Fruit fly (Drosophila melanogaster) whole organism, embryonic: ENCODE measurements around the gene CG14971.

ENCODE experiments used
- Atf-2 ChIP-seq: fragments of 200-800 bp; sonication (Bioruptor generic); optimal IDR thresholded peaks from 2 replicates; lab custom pipeline; 2016; ENCODE audit warnings: missing biosample characterization, missing genetic modification characterization
- CG10209 ChIP-seq: fragments of 200-800 bp; sonication (Bioruptor generic); optimal IDR thresholded peaks from 3 replicates; lab custom pipeline; 2017; ENCODE audit warnings: missing biosample characterization, mild to moderate bottlenecking, missing genetic modification characterization, missing genetic modification reagents
- CG10543 ChIP-seq: fragments of 200-800 bp; sonication (Bioruptor generic); optimal IDR thresholded peaks from 3 replicates; lab custom pipeline; 2017; ENCODE audit warnings: missing biosample characterization, mild to moderate bottlenecking, missing genetic modification characterization, moderate library complexity
- CG11696 ChIP-seq: fragments of 200-800 bp; sonication (Bioruptor generic); IDR thresholded peaks from 2 replicates; pipeline ENCODE4 v1.3.6; 2022; ENCODE audit warnings: missing biosample characterization, missing genetic modification characterization
- CG12236 ChIP-seq: fragments of 200-800 bp; sonication (Bioruptor generic); optimal IDR thresholded peaks from 2 replicates; lab custom pipeline; 2016; ENCODE audit warnings: missing biosample characterization, missing genetic modification characterization
- CG13775 ChIP-seq: fragments of 200-800 bp; sonication (Bioruptor generic); optimal IDR thresholded peaks from 3 replicates; lab custom pipeline; 2017; ENCODE audit warnings: missing biosample characterization, mild to moderate bottlenecking, missing genetic modification characterization
- CG14710 ChIP-seq: fragments of 200-800 bp; sonication (Bioruptor generic); optimal IDR thresholded peaks from 3 replicates; lab custom pipeline; 2019; ENCODE audit warnings: missing biosample characterization, mild to moderate bottlenecking, missing genetic modification characterization, moderate library complexity
- CG15073 ChIP-seq: fragments of 200-800 bp; sonication (Bioruptor generic); optimal IDR thresholded peaks from 2 replicates; lab custom pipeline; 2016; ENCODE audit warnings: missing biosample characterization, missing genetic modification characterization
- CG16779 ChIP-seq: fragments of 200-800 bp; sonication (Bioruptor generic); IDR thresholded peaks from 2 replicates; pipeline ENCODE4 v1.3.6; 2022; ENCODE audit warnings: missing biosample characterization, missing genetic modification characterization
- CG18262 ChIP-seq: fragments of 200-800 bp; optimal IDR thresholded peaks from 3 replicates; lab custom pipeline; 2019; ENCODE audit warnings: missing biosample characterization, mild to moderate bottlenecking, missing genetic modification characterization, moderate library complexity
- CG2129 ChIP-seq: fragments of 200-800 bp; sonication (Bioruptor generic); IDR thresholded peaks from 2 replicates; pipeline ENCODE4 v1.3.6; 2022; ENCODE audit warnings: missing biosample characterization, missing genetic modification characterization; ENCODE audit not compliant: partially characterized antibody
- CG3065 ChIP-seq: fragments of 200-800 bp; sonication (Bioruptor generic); optimal IDR thresholded peaks from 2 replicates; lab custom pipeline; 2016; ENCODE audit warnings: missing biosample characterization, missing genetic modification characterization
- CG3281 ChIP-seq: fragments of 200-800 bp; sonication (Bioruptor generic); optimal IDR thresholded peaks from 3 replicates; lab custom pipeline; 2017; ENCODE audit warnings: missing biosample characterization, mild to moderate bottlenecking, missing genetic modification characterization
- CG33213 ChIP-seq: fragments of 200-800 bp; sonication (Bioruptor generic); optimal IDR thresholded peaks from 3 replicates; lab custom pipeline; 2016; ENCODE audit warnings: missing biosample characterization, missing genetic modification characterization
- CG34376 ChIP-seq: fragments of 200-800 bp; sonication (Bioruptor generic); optimal IDR thresholded peaks from 2 replicates; lab custom pipeline; 2018; ENCODE audit warnings: missing biosample characterization, mild to moderate bottlenecking, missing genetic modification characterization
- CG3838 ChIP-seq: fragments of 200-800 bp; sonication (Bioruptor generic); optimal IDR thresholded peaks from 3 replicates; lab custom pipeline; 2016; ENCODE audit warnings: missing biosample characterization, missing genetic modification characterization
- CG43689 ChIP-seq: fragments of 200-800 bp; sonication (Bioruptor generic); IDR thresholded peaks from 2 replicates; pipeline ENCODE4 v1.3.6; 2022; ENCODE audit warnings: missing biosample characterization, missing genetic modification characterization
- CG6272 ChIP-seq: fragments of 200-800 bp; sonication (Bioruptor generic); IDR thresholded peaks from 2 replicates; pipeline ENCODE4 v1.3.6; 2022; ENCODE audit warnings: missing biosample characterization, missing genetic modification characterization
- CG6765 ChIP-seq: fragments of 200-800 bp; sonication (Bioruptor generic); optimal IDR thresholded peaks from 3 replicates; lab custom pipeline; 2017; ENCODE audit warnings: missing biosample characterization, mild to moderate bottlenecking, missing genetic modification characterization
- CG8478 ChIP-seq: fragments of >200 bp; optimal IDR thresholded peaks from 2 replicates; lab custom pipeline; 2018
- CG9727 ChIP-seq: fragments of 200-800 bp; sonication (Bioruptor generic); optimal IDR thresholded peaks from 3 replicates; lab custom pipeline; 2017; ENCODE audit warnings: missing biosample characterization, mild to moderate bottlenecking, missing genetic modification characterization
- CkIIα-i1 ChIP-seq: fragments of 200-800 bp; sonication (Bioruptor generic); IDR thresholded peaks from 2 replicates; pipeline ENCODE4 v1.3.6; 2022; ENCODE audit warnings: missing biosample characterization, missing genetic modification characterization
- CoRest ChIP-seq: fragments of 200-800 bp; sonication (Bioruptor generic); optimal IDR thresholded peaks from 3 replicates; lab custom pipeline; 2018; ENCODE audit warnings: missing biosample characterization, mild to moderate bottlenecking, missing genetic modification characterization, moderate library complexity
- D19A ChIP-seq: fragments of 200-800 bp; optimal IDR thresholded peaks from 3 replicates; lab custom pipeline; 2019; ENCODE audit warnings: missing biosample characterization, mild to moderate bottlenecking, missing genetic modification characterization, moderate library complexity
- E2f1 ChIP-seq: fragments of 200-800 bp; sonication (Bioruptor generic); IDR thresholded peaks from 2 replicates; pipeline ENCODE4 v1.3.6; 2022; ENCODE audit warnings: missing biosample characterization, missing genetic modification characterization
- Gug ChIP-seq: fragments of 200-800 bp; sonication (Bioruptor generic); IDR thresholded peaks from 4 replicates; pipeline ENCODE4 v1.3.6; 2022; ENCODE audit warnings: missing biosample characterization, missing genetic modification characterization
- HLH54F ChIP-seq: fragments of 200-800 bp; sonication (Bioruptor generic); optimal IDR thresholded peaks from 3 replicates; lab custom pipeline; 2016; ENCODE audit warnings: missing biosample characterization, missing genetic modification characterization
- Hey ChIP-seq: fragments of 200-800 bp; sonication (Bioruptor generic); optimal IDR thresholded peaks from 3 replicates; lab custom pipeline; 2018; ENCODE audit warnings: missing biosample characterization, mild to moderate bottlenecking, missing genetic modification characterization
- Hmx ChIP-seq: fragments of 200-800 bp; sonication (Bioruptor generic); optimal IDR thresholded peaks from 2 replicates; lab custom pipeline; 2016; ENCODE audit warnings: missing biosample characterization, missing genetic modification characterization
- MTF-1 ChIP-seq: fragments of 200-800 bp; sonication (Bioruptor generic); optimal IDR thresholded peaks from 2 replicates; lab custom pipeline; 2018; ENCODE audit warnings: missing biosample characterization, mild to moderate bottlenecking, missing genetic modification characterization, borderline replicate concordance
- Opbp ChIP-seq: fragments of 200-800 bp; sonication (Bioruptor generic); IDR thresholded peaks from 3 replicates; pipeline ENCODE4 v1.3.6; 2022; ENCODE audit warnings: missing biosample characterization, missing genetic modification characterization; ENCODE audit not compliant: partially characterized antibody
- Sry-δ ChIP-seq: fragments of 200-800 bp; sonication (Bioruptor generic); optimal IDR thresholded peaks from 2 replicates; lab custom pipeline; 2016; ENCODE audit warnings: missing biosample characterization, missing genetic modification characterization
- Tbp ChIP-seq: fragments of >200 bp; optimal IDR thresholded peaks from 2 replicates; lab custom pipeline; 2018; ENCODE audit warnings: missing biosample characterization, missing genetic modification characterization
- ash1 ChIP-seq: fragments of 200-800 bp; sonication (Bioruptor generic); optimal IDR thresholded peaks from 2 replicates; lab custom pipeline; 2018; ENCODE audit warnings: missing biosample characterization, mild to moderate bottlenecking, missing genetic modification characterization
- bigmax ChIP-seq: fragments of 200-800 bp; sonication (Bioruptor generic); optimal IDR thresholded peaks from 2 replicates; lab custom pipeline; 2018; ENCODE audit warnings: missing biosample characterization, mild to moderate bottlenecking, missing genetic modification characterization
- dimm ChIP-seq: fragments of 200-800 bp; sonication (Bioruptor generic); IDR thresholded peaks from 2 replicates; pipeline ENCODE4 v1.3.6; 2022; ENCODE audit warnings: missing biosample characterization, missing genetic modification characterization
- dmrt11E ChIP-seq: fragments of 200-800 bp; sonication (Bioruptor generic); optimal IDR thresholded peaks from 3 replicates; lab custom pipeline; 2018; ENCODE audit warnings: missing biosample characterization, mild to moderate bottlenecking, missing genetic modification characterization, moderate library complexity
- ewg ChIP-seq: fragments of 200-800 bp; sonication (Bioruptor generic); optimal IDR thresholded peaks from 3 replicates; lab custom pipeline; 2017; ENCODE audit warnings: mild to moderate bottlenecking, missing biosample characterization, missing genetic modification reagents, missing genetic modification characterization
- exex ChIP-seq: fragments of 200-800 bp; sonication (Bioruptor generic); optimal IDR thresholded peaks from 4 replicates; lab custom pipeline; 2018; ENCODE audit warnings: missing biosample characterization, mild to moderate bottlenecking, missing genetic modification characterization, moderate library complexity
- fd64A ChIP-seq: fragments of 200-800 bp; sonication (Bioruptor generic); optimal IDR thresholded peaks from 3 replicates; lab custom pipeline; 2018; ENCODE audit warnings: missing biosample characterization, mild to moderate bottlenecking, missing genetic modification characterization
- gfzf ChIP-seq: fragments of 200-800 bp; sonication (Bioruptor generic); optimal IDR thresholded peaks from 2 replicates; lab custom pipeline; 2016; ENCODE audit warnings: missing biosample characterization, mild to moderate bottlenecking, missing genetic modification characterization, moderate library complexity
- kah ChIP-seq: fragments of 200-800 bp; sonication (Bioruptor generic); optimal IDR thresholded peaks from 2 replicates; lab custom pipeline; 2018; ENCODE audit warnings: missing biosample characterization, mild to moderate bottlenecking, missing genetic modification characterization
- ken ChIP-seq: fragments of 200-800 bp; sonication (Bioruptor generic); IDR thresholded peaks from 3 replicates; pipeline ENCODE4 v1.3.6; 2022; ENCODE audit warnings: missing biosample characterization, missing genetic modification characterization
- klu ChIP-seq: fragments of 200-800 bp; sonication (Bioruptor generic); IDR thresholded peaks from 2 replicates; pipeline ENCODE4 v1.3.6; 2022; ENCODE audit warnings: missing biosample characterization, missing genetic modification characterization
- mld ChIP-seq: fragments of 200-800 bp; sonication (Bioruptor generic); IDR thresholded peaks from 3 replicates; pipeline ENCODE4 v1.3.6; 2022; ENCODE audit warnings: missing biosample characterization, missing genetic modification characterization; ENCODE audit not compliant: partially characterized antibody
- nerfin-1 ChIP-seq: fragments of 200-800 bp; sonication (Bioruptor generic); optimal IDR thresholded peaks from 3 replicates; lab custom pipeline; 2019; ENCODE audit warnings: missing biosample characterization, mild to moderate bottlenecking, missing genetic modification characterization, moderate library complexity
- otp ChIP-seq: fragments of 200-800 bp; sonication (Bioruptor generic); IDR thresholded peaks from 3 replicates; pipeline ENCODE4, ENCODE4 v1.3.6; 2022; ENCODE audit warnings: missing biosample characterization, missing genetic modification characterization
- sens-2 ChIP-seq: fragments of 200-800 bp; sonication (Bioruptor generic); IDR thresholded peaks from 2 replicates; pipeline ENCODE4 v1.3.6; 2022; ENCODE audit warnings: missing biosample characterization, missing genetic modification characterization
- sim ChIP-seq: fragments of 200-800 bp; sonication (Bioruptor generic); IDR thresholded peaks from 2 replicates; pipeline ENCODE4 v1.3.6; 2022; ENCODE audit warnings: missing biosample characterization, missing genetic modification characterization
- slbo ChIP-seq: fragments of 200-800 bp; sonication (Bioruptor generic); IDR thresholded peaks from 2 replicates; pipeline ENCODE4 v1.3.6; 2022; ENCODE audit warnings: missing biosample characterization, missing genetic modification characterization
- tin ChIP-seq: fragments of 200-800 bp; sonication (Bioruptor generic); optimal IDR thresholded peaks from 3 replicates; lab custom pipeline; 2016; ENCODE audit warnings: missing biosample characterization, missing genetic modification characterization

Gene CG14971

dm6 chr3L:3460402-3461027 lies 10.6 kb downstream of the CG14971 start, which contains the start of gene eIF5B (continued):
- TF ChIP-seq CkIIα-i1 (GFP tag; lab: Robert Waterston, UW) (no peak), CG10209 (GFP tag; lab: Kevin White, UChicago) (peak; percentile 81), dimm (GFP tag; lab: Robert Waterston, UW) (peak; percentile 61), CG3281 (GFP tag; lab: Kevin White, UChicago) (peak; percentile 63), CG6272 (GFP tag; lab: Robert Waterston, UW) (peak; percentile 82), D19A (tag; lab: Kevin White, UChicago) (peak; percentile 66), Sry-δ (GFP tag; lab: Kevin White, UChicago) (peak; percentile 2), CG9727 (GFP tag; lab: Kevin White, UChicago) (peak; percentile 83), nerfin-1 (tag; lab: Kevin White, UChicago) (peak; percentile 45), kah (no peak), Tbp (GFP tag; lab: Kevin White, UChicago) (no peak), Hmx (no peak), CG3838 (peak; percentile 16), HLH54F (GFP tag; lab: Kevin White, UChicago) (peak; percentile 61), CG11696 (GFP tag; lab: Robert Waterston, UW) (peak; percentile 51; the same call in 1 of the 2 replicates), CG43689 (GFP tag; lab: Robert Waterston, UW) (peak; percentile 79), Opbp (GFP tag; lab: Robert Waterston, UW) (no peak), ash1 (GFP tag; lab: Kevin White, UChicago) (no peak), klu (GFP tag; lab: Robert Waterston, UW) (peak; percentile 82), CG15073 (GFP tag; lab: Kevin White, UChicago) (no peak), CG14710 (peak; percentile 68), sim (GFP tag; lab: Robert Waterston, UW) (no peak), CG33213 (GFP tag; lab: Kevin White, UChicago) (no peak), otp (GFP tag; lab: Robert Waterston, UW) (peak; percentile 90), CoRest (tag; lab: Kevin White, UChicago) (peak; percentile 90), ken (peak; percentile 79), Gug (GFP tag; lab: Robert Waterston, UW) (peak; percentile 83), CG10543 (GFP tag; lab: Kevin White, UChicago) (peak; percentile 74), CG16779 (GFP tag; lab: Robert Waterston, UW) (0 out of 2 replicates have a peak, but pooled peaks have one; percentile 32), CG34376 (GFP tag; lab: Kevin White, UChicago) (peak; percentile 24), CG13775 (peak; percentile 87), CG6765 (GFP tag; lab: Kevin White, UChicago) (no peak), MTF-1 (GFP tag; lab: Kevin White, UChicago) (peak; percentile 23), CG2129 (GFP tag; lab: Robert Waterston, UW) (no peak), gfzf (peak; percentile 65), mld (GFP tag; lab: Robert Waterston, UW) (no peak), CG18262 (peak; percentile 78), Hey (tag; lab: Kevin White, UChicago) (no peak), slbo (peak; percentile 91), exex (peak; percentile 24), ewg (GFP tag; lab: Kevin White, UChicago) (peak; percentile 70), CG3065 (GFP tag; lab: Kevin White, UChicago) (peak; percentile 23), tin (peak; percentile 73), Atf-2 (peak; percentile 33), E2f1 (GFP tag; lab: Robert Waterston, UW) (peak; percentile 83), CG12236 (GFP tag; lab: Kevin White, UChicago) (no peak), bigmax (GFP tag; lab: Kevin White, UChicago) (peak; percentile 8), dmrt11E (tag; lab: Kevin White, UChicago) (peak; percentile 86), CG8478 (lab: Kevin White, UChicago) (no peak), fd64A (GFP tag; lab: Kevin White, UChicago) (peak; percentile 2), sens-2 (GFP tag; lab: Robert Waterston, UW) (peak; percentile 79)
